Fruit fly (Drosophila melanogaster): ENCODE measurements around the gene eIF3d1.

The eIF3d1 gene

dm6 chr3R:23724843-23725506, 45.1 kb downstream of the eIF3d1 start:
- no peak for TF ChIP-seq D1 (tag; optimal IDR thresholded peaks at IDR 0.05)
- TF ChIP-seq gl (tag; optimal IDR thresholded peaks at IDR 0.05): no peak
- TF ChIP-seq Pif1B (GFP tag; optimal IDR thresholded peaks at IDR 0.05): no peak
- TF ChIP-seq EcR (GFP tag; optimal IDR thresholded peaks at IDR 0.05): peak; percentile 61

dm6 chr3R:23725711-23726349, 46.0 kb downstream of the eIF3d1 start:
- TF ChIP-seq CG17806 (tag; optimal IDR thresholded peaks at IDR 0.05): no peak

dm6 chr3R:23726740-23727139, 46.9 kb downstream of the eIF3d1 start:
- peak; percentile 45 for TF ChIP-seq Pif1B (GFP tag; optimal IDR thresholded peaks at IDR 0.05)
- no peak for TF ChIP-seq CG13204 (GFP tag; optimal IDR thresholded peaks at IDR 0.05)
- TF ChIP-seq D1 (tag; optimal IDR thresholded peaks at IDR 0.05): no peak
- peak; percentile 27 for TF ChIP-seq CG34367 (tag; optimal IDR thresholded peaks at IDR 0.05)
- no peak for TF ChIP-seq CG10348 (GFP tag; IDR thresholded peaks at IDR 0.05)
- peak; percentile 40 for TF ChIP-seq Snoo (tag; optimal IDR thresholded peaks at IDR 0.05)
- no peak for TF ChIP-seq EcR (GFP tag; optimal IDR thresholded peaks at IDR 0.05)
- peak; percentile 63 for TF ChIP-seq CG9948 (tag; optimal IDR thresholded peaks at IDR 0.05)
- peak; percentile 60 for TF ChIP-seq CG15710 (tag; optimal IDR thresholded peaks at IDR 0.05)
- TF ChIP-seq Pif1A (GFP tag; optimal IDR thresholded peaks at IDR 0.05): peak; percentile 63
- TF ChIP-seq CG17806 (tag; optimal IDR thresholded peaks at IDR 0.05): peak; percentile 34
- TF ChIP-seq gl (tag; optimal IDR thresholded peaks at IDR 0.05): no peak
- peak; percentile 33; the same call in 1 of the 2 replicates for TF ChIP-seq rn (GFP tag; IDR thresholded peaks at IDR 0.05)
- peak; percentile 67 for TF ChIP-seq CG14655 (GFP tag; optimal IDR thresholded peaks at IDR 0.05)
- peak; percentile 70 for TF ChIP-seq CG8301 (tag; optimal IDR thresholded peaks at IDR 0.05)
- peak; percentile 67 for TF ChIP-seq CG12605 (GFP tag; IDR thresholded peaks at IDR 0.05)
- peak; percentile 83 for TF ChIP-seq CG4496 (GFP tag; IDR thresholded peaks at IDR 0.05)
- TF ChIP-seq fd96Ca (GFP tag; IDR thresholded peaks at IDR 0.05): 0 out of 3 replicates have a peak, but pooled peaks have one; percentile 50
- peak; percentile 69 for TF ChIP-seq CG8159 (tag; optimal IDR thresholded peaks at IDR 0.05)
- peak; percentile 75 for TF ChIP-seq Ets98B (GFP tag; IDR thresholded peaks at IDR 0.05)
- TF ChIP-seq CG32121 (GFP tag; IDR thresholded peaks at IDR 0.05): peak; percentile 84

- TF ChIP-seq Snoo (tag; optimal IDR thresholded peaks at IDR 0.05) (no peak), CG14655 (GFP tag; optimal IDR thresholded peaks at IDR 0.05) (no peak), gl (tag; optimal IDR thresholded peaks at IDR 0.05) (no peak), CG32121 (GFP tag; IDR thresholded peaks at IDR 0.05) (no peak), Pif1B (GFP tag; optimal IDR thresholded peaks at IDR 0.05) (no peak)
Observed at dm6 chr3R:23727657-23728056, 47.8 kb downstream of the eIF3d1 start.

dm6 chr3R:23728086-23728485, 48.2 kb downstream of the eIF3d1 start:
- TF ChIP-seq CG14655 (GFP tag; optimal IDR thresholded peaks at IDR 0.05): peak; percentile 23
- TF ChIP-seq EcR (GFP tag; optimal IDR thresholded peaks at IDR 0.05): no peak
- peak; percentile 62 for TF ChIP-seq gl (tag; optimal IDR thresholded peaks at IDR 0.05)
- no peak for TF ChIP-seq D1 (tag; optimal IDR thresholded peaks at IDR 0.05)
- no peak for TF ChIP-seq Snoo (tag; optimal IDR thresholded peaks at IDR 0.05)
- TF ChIP-seq CG34367 (tag; optimal IDR thresholded peaks at IDR 0.05): no peak
- peak; percentile 52 for TF ChIP-seq CG15710 (tag; optimal IDR thresholded peaks at IDR 0.05)
- peak; percentile 85 for TF ChIP-seq CG12605 (GFP tag; IDR thresholded peaks at IDR 0.05)
- peak; percentile 76; the same call in 2 of the 3 replicates for TF ChIP-seq CG4496 (GFP tag; IDR thresholded peaks at IDR 0.05)
- TF ChIP-seq CG32121 (GFP tag; IDR thresholded peaks at IDR 0.05): peak; percentile 28; the same call in 1 of the 2 replicates
- no peak for TF ChIP-seq rn (GFP tag; IDR thresholded peaks at IDR 0.05)
- peak; percentile 49 for TF ChIP-seq CG8159 (tag; optimal IDR thresholded peaks at IDR 0.05)
- no peak for TF ChIP-seq CG10348 (GFP tag; IDR thresholded peaks at IDR 0.05)
- 0 out of 3 replicates have a peak, but pooled peaks have one; percentile 25 for TF ChIP-seq fd96Ca (GFP tag; IDR thresholded peaks at IDR 0.05)
- peak; percentile 44 for TF ChIP-seq Pif1B (GFP tag; optimal IDR thresholded peaks at IDR 0.05)
- TF ChIP-seq CG13204 (GFP tag; optimal IDR thresholded peaks at IDR 0.05): peak; percentile 62
- TF ChIP-seq CG9948 (tag; optimal IDR thresholded peaks at IDR 0.05): peak; percentile 7
- peak; percentile 71; the same call in 1 of the 2 replicates for TF ChIP-seq Ets98B (GFP tag; IDR thresholded peaks at IDR 0.05)
- no peak for TF ChIP-seq CG17806 (tag; optimal IDR thresholded peaks at IDR 0.05)
- TF ChIP-seq Pif1A (GFP tag; optimal IDR thresholded peaks at IDR 0.05): peak; percentile 57
- TF ChIP-seq CG8301 (tag; optimal IDR thresholded peaks at IDR 0.05): no peak

dm6 chr3R:23729066-23729465, 49.2 kb downstream of the eIF3d1 start:
- TF ChIP-seq CG13204 (GFP tag; optimal IDR thresholded peaks at IDR 0.05) (no peak), CG14655 (GFP tag; optimal IDR thresholded peaks at IDR 0.05) (no peak), CG32121 (GFP tag; IDR thresholded peaks at IDR 0.05) (no peak), Pif1B (GFP tag; optimal IDR thresholded peaks at IDR 0.05) (no peak), D1 (tag; optimal IDR thresholded peaks at IDR 0.05) (no peak), rn (GFP tag; IDR thresholded peaks at IDR 0.05) (no peak), CG10348 (GFP tag; IDR thresholded peaks at IDR 0.05) (no peak), fd96Ca (GFP tag; IDR thresholded peaks at IDR 0.05) (no peak), CG9948 (tag; optimal IDR thresholded peaks at IDR 0.05) (no peak), CG12605 (GFP tag; IDR thresholded peaks at IDR 0.05) (no peak), CG8301 (tag; optimal IDR thresholded peaks at IDR 0.05) (no peak), CG17806 (tag; optimal IDR thresholded peaks at IDR 0.05) (no peak), CG15710 (tag; optimal IDR thresholded peaks at IDR 0.05) (no peak), gl (tag; optimal IDR thresholded peaks at IDR 0.05) (no peak), EcR (GFP tag; optimal IDR thresholded peaks at IDR 0.05) (no peak), Ets98B (GFP tag; IDR thresholded peaks at IDR 0.05) (no peak), CG34367 (tag; optimal IDR thresholded peaks at IDR 0.05) (no peak), CG4496 (GFP tag; IDR thresholded peaks at IDR 0.05) (no peak)

Data from whole organism, pupa.